Fruit fly (Drosophila melanogaster) whole organism, embryonic: Measurements from ENCODE around the gene Trm7-34.

ENCODE experiments used
- Abd-B ChIP-seq: fragments of 200-800 bp; sonication (Bioruptor generic); optimal IDR thresholded peaks from 2 replicates; lab custom pipeline; 2018; ENCODE audit warnings: missing biosample characterization, mild to moderate bottlenecking, missing genetic modification characterization, moderate library complexity
- BtbVII ChIP-seq: fragments of 200-800 bp; sonication (Bioruptor generic); optimal IDR thresholded peaks from 3 replicates; lab custom pipeline; 2017; ENCODE audit warnings: missing biosample characterization, mild to moderate bottlenecking, missing genetic modification characterization
- CG10321 ChIP-seq: fragments of 200-800 bp; sonication (Bioruptor generic); IDR thresholded peaks from 2 replicates; pipeline ENCODE4 v1.3.6; 2022; ENCODE audit warnings: missing biosample characterization, missing genetic modification characterization
- CG11696 ChIP-seq: fragments of 200-800 bp; sonication (Bioruptor generic); IDR thresholded peaks from 2 replicates; pipeline ENCODE4 v1.3.6; 2022; ENCODE audit warnings: missing biosample characterization, missing genetic modification characterization
- CG12071 ChIP-seq: fragments of 200-800 bp; sonication (Bioruptor generic); optimal IDR thresholded peaks from 3 replicates; lab custom pipeline; 2018; ENCODE audit warnings: missing biosample characterization, mild to moderate bottlenecking, missing genetic modification characterization
- CG12219 ChIP-seq: fragments of 200-800 bp; sonication (Bioruptor generic); optimal IDR thresholded peaks from 3 replicates; lab custom pipeline; 2018; ENCODE audit warnings: missing biosample characterization, mild to moderate bottlenecking, missing genetic modification characterization
- CG14710 ChIP-seq: fragments of 200-800 bp; sonication (Bioruptor generic); optimal IDR thresholded peaks from 3 replicates; lab custom pipeline; 2019; ENCODE audit warnings: missing biosample characterization, mild to moderate bottlenecking, missing genetic modification characterization, moderate library complexity
- CG14965 ChIP-seq: fragments of 200-800 bp; sonication (Bioruptor generic); optimal IDR thresholded peaks from 2 replicates; lab custom pipeline; 2016; ENCODE audit warnings: missing biosample characterization, missing genetic modification characterization, borderline replicate concordance
- CG15514 ChIP-seq: fragments of 200-800 bp; sonication (Bioruptor generic); optimal IDR thresholded peaks from 3 replicates; lab custom pipeline; 2017; ENCODE audit warnings: missing biosample characterization, missing genetic modification characterization, mild to moderate bottlenecking, moderate library complexity, missing genetic modification reagents
- CG2129 ChIP-seq: fragments of 200-800 bp; sonication (Bioruptor generic); IDR thresholded peaks from 2 replicates; pipeline ENCODE4 v1.3.6; 2022; ENCODE audit warnings: missing biosample characterization, missing genetic modification characterization; ENCODE audit not compliant: partially characterized antibody
- CG2712 ChIP-seq: fragments of 200-800 bp; optimal IDR thresholded peaks from 3 replicates; lab custom pipeline; 2019; ENCODE audit warnings: missing biosample characterization, mild to moderate bottlenecking, missing genetic modification characterization, moderate library complexity
- CG2875 ChIP-seq: fragments of 200-800 bp; sonication (Bioruptor generic); optimal IDR thresholded peaks from 2 replicates; lab custom pipeline; 2017; ENCODE audit warnings: missing biosample characterization, mild to moderate bottlenecking, missing genetic modification characterization, missing genetic modification reagents
- CG30020 ChIP-seq: fragments of 200-800 bp; optimal IDR thresholded peaks from 2 replicates; lab custom pipeline; 2019; ENCODE audit warnings: missing biosample characterization, mild to moderate bottlenecking, missing genetic modification characterization, moderate library complexity
- CG32532 ChIP-seq: fragments of 200-800 bp; sonication (Bioruptor generic); IDR thresholded peaks from 2 replicates; pipeline ENCODE4 v1.3.6; 2022; ENCODE audit warnings: missing biosample characterization, missing genetic modification characterization
- CG33213 ChIP-seq: fragments of 200-800 bp; sonication (Bioruptor generic); optimal IDR thresholded peaks from 3 replicates; lab custom pipeline; 2016; ENCODE audit warnings: missing biosample characterization, missing genetic modification characterization
- CG6175 ChIP-seq: fragments of 200-800 bp; sonication (Bioruptor generic); IDR thresholded peaks from 3 replicates; pipeline ENCODE4 v1.3.6; 2022; ENCODE audit warnings: missing biosample characterization, missing genetic modification characterization
- CG8089 ChIP-seq: fragments of 200-800 bp; sonication (Bioruptor generic); optimal IDR thresholded peaks from 3 replicates; lab custom pipeline; 2016; ENCODE audit warnings: missing biosample characterization, missing genetic modification characterization
- CG8388 ChIP-seq: fragments of 200-800 bp; sonication (Bioruptor generic); optimal IDR thresholded peaks from 2 replicates; lab custom pipeline; 2019; ENCODE audit warnings: missing biosample characterization, mild to moderate bottlenecking, missing genetic modification characterization, moderate library complexity
- CG8924 ChIP-seq: fragments of 200-800 bp; optimal IDR thresholded peaks from 3 replicates; lab custom pipeline; 2019; ENCODE audit warnings: missing biosample characterization, mild to moderate bottlenecking, missing genetic modification characterization, moderate library complexity
- CG9609 ChIP-seq: fragments of 200-800 bp; sonication (Bioruptor generic); optimal IDR thresholded peaks from 3 replicates; lab custom pipeline; 2016; ENCODE audit warnings: missing biosample characterization, missing genetic modification characterization
- Dref ChIP-seq: fragments of 200-800 bp; sonication (Bioruptor generic); IDR thresholded peaks from 2 replicates; pipeline ENCODE4 v1.3.6; 2022; ENCODE audit warnings: missing biosample characterization, missing genetic modification characterization
- H2.0 ChIP-seq: fragments of 200-800 bp; sonication (Bioruptor generic); IDR thresholded peaks from 2 replicates; pipeline ENCODE4 v1.3.6; 2022; ENCODE audit warnings: missing biosample characterization, missing genetic modification characterization
- Hr78 ChIP-seq, 2 experiments: fragments of 200-800 bp in 1 of 2; fragments of >200 bp in 1 of 2; sonication (Bioruptor generic) in 1 of 2; optimal IDR thresholded peaks; 2 replicates each; lab custom pipeline; 2017 to 2019; ENCODE audit warnings: missing biosample characterization in 2 of 2, missing genetic modification characterization in 2 of 2, mild to moderate bottlenecking in 1 of 2, moderate library complexity in 1 of 2
- Kr ChIP-seq: fragments of 200-800 bp; sonication (Bioruptor generic); optimal IDR thresholded peaks from 2 replicates; lab custom pipeline; 2017; ENCODE audit warnings: missing biosample characterization, mild to moderate bottlenecking, missing genetic modification characterization
- Lpt ChIP-seq: fragments of >200 bp; optimal IDR thresholded peaks from 2 replicates; lab custom pipeline; 2018; ENCODE audit warnings: missing biosample characterization, missing genetic modification characterization
- MTF-1 ChIP-seq: fragments of 200-800 bp; sonication (Bioruptor generic); optimal IDR thresholded peaks from 2 replicates; lab custom pipeline; 2018; ENCODE audit warnings: missing biosample characterization, mild to moderate bottlenecking, missing genetic modification characterization, borderline replicate concordance
- NFAT ChIP-seq: fragments of 200-800 bp; sonication (Bioruptor generic); IDR thresholded peaks from 2 replicates; pipeline ENCODE4 v1.3.6; 2022; ENCODE audit warnings: missing biosample characterization, missing genetic modification characterization
- Opbp ChIP-seq: fragments of 200-800 bp; sonication (Bioruptor generic); IDR thresholded peaks from 3 replicates; pipeline ENCODE4 v1.3.6; 2022; ENCODE audit warnings: missing biosample characterization, missing genetic modification characterization; ENCODE audit not compliant: partially characterized antibody
- ac ChIP-seq: fragments of 200-800 bp; sonication (Bioruptor generic); optimal IDR thresholded peaks from 3 replicates; lab custom pipeline; 2017; ENCODE audit warnings: missing biosample characterization, mild to moderate bottlenecking, missing genetic modification characterization
- cas ChIP-seq: fragments of 200-800 bp; sonication (Bioruptor generic); IDR thresholded peaks from 2 replicates; pipeline ENCODE4 v1.3.6; 2022; ENCODE audit warnings: missing biosample characterization, missing genetic modification characterization
- crc ChIP-seq: fragments of 200-800 bp; sonication (Bioruptor generic); optimal IDR thresholded peaks from 2 replicates; lab custom pipeline; 2016; ENCODE audit warnings: missing biosample characterization, missing genetic modification characterization
- dpn ChIP-seq, 2 experiments: fragments of 200-800 bp; sonication (Bioruptor generic); optimal IDR thresholded peaks; 3 replicates each; lab custom pipeline; 2016; ENCODE audit warnings: missing biosample characterization in 2 of 2, missing genetic modification characterization in 2 of 2
- emc ChIP-seq: fragments of 200-800 bp; sonication (Bioruptor generic); optimal IDR thresholded peaks from 2 replicates; lab custom pipeline; 2016; ENCODE audit warnings: missing biosample characterization, missing genetic modification characterization
- ftz-f1 ChIP-seq: fragments of 200-800 bp; sonication (Bioruptor generic); optimal IDR thresholded peaks from 2 replicates; lab custom pipeline; 2016; ENCODE audit warnings: missing biosample characterization, missing genetic modification characterization
- gfzf ChIP-seq: fragments of 200-800 bp; sonication (Bioruptor generic); optimal IDR thresholded peaks from 2 replicates; lab custom pipeline; 2016; ENCODE audit warnings: missing biosample characterization, mild to moderate bottlenecking, missing genetic modification characterization, moderate library complexity
- ind ChIP-seq: fragments of 200-800 bp; sonication (Bioruptor generic); optimal IDR thresholded peaks from 3 replicates; lab custom pipeline; 2016; ENCODE audit warnings: missing biosample characterization, missing genetic modification characterization
- maf-S ChIP-seq: fragments of 200-800 bp; sonication (Bioruptor generic); optimal IDR thresholded peaks from 2 replicates; lab custom pipeline; 2016; ENCODE audit warnings: missing biosample characterization, missing genetic modification characterization
- nerfin-2 ChIP-seq: fragments of 200-800 bp; sonication (Bioruptor generic); IDR thresholded peaks from 2 replicates; pipeline ENCODE4 v1.3.6; 2022; ENCODE audit warnings: missing biosample characterization, missing genetic modification characterization; ENCODE audit not compliant: partially characterized antibody
- onecut ChIP-seq: fragments of 200-800 bp; sonication (Bioruptor generic); IDR thresholded peaks from 2 replicates; pipeline ENCODE4 v1.3.6; 2022; ENCODE audit warnings: missing biosample characterization, missing genetic modification characterization
- org-1 ChIP-seq: fragments of 200-800 bp; sonication (Bioruptor generic); optimal IDR thresholded peaks from 2 replicates; lab custom pipeline; 2017; ENCODE audit warnings: missing biosample characterization, missing genetic modification characterization
- pho ChIP-seq: fragments of 200-800 bp; sonication (Bioruptor generic); optimal IDR thresholded peaks from 2 replicates; lab custom pipeline; 2016; ENCODE audit warnings: missing biosample characterization, missing genetic modification characterization
- sens ChIP-seq: fragments of 200-800 bp; sonication (Bioruptor generic); peaks from one replicate; lab custom pipeline; 2016; ENCODE audit warnings: missing biosample characterization, missing genetic modification characterization
- slou ChIP-seq: fragments of 200-800 bp; sonication (Bioruptor generic); optimal IDR thresholded peaks from 3 replicates; lab custom pipeline; 2016; ENCODE audit warnings: missing biosample characterization, missing genetic modification characterization
- stwl ChIP-seq: fragments of 200-800 bp; sonication (Bioruptor generic); optimal IDR thresholded peaks from 3 replicates; lab custom pipeline; 2018; ENCODE audit warnings: missing biosample characterization, mild to moderate bottlenecking, missing genetic modification characterization, moderate library complexity
- unpg ChIP-seq: fragments of 200-800 bp; sonication (Bioruptor generic); optimal IDR thresholded peaks from 3 replicates; lab custom pipeline; 2018; ENCODE audit warnings: missing biosample characterization, mild to moderate bottlenecking, missing genetic modification characterization, moderate library complexity
- yki ChIP-seq: fragments of >200 bp; optimal IDR thresholded peaks from 3 replicates; lab custom pipeline; 2018
- z ChIP-seq: fragments of 200-800 bp; sonication (Bioruptor generic); IDR thresholded peaks from 3 replicates; pipeline ENCODE4 v1.3.6; 2022; ENCODE audit warnings: missing biosample characterization, missing genetic modification characterization
- zen ChIP-seq: fragments of 200-800 bp; sonication (Bioruptor generic); optimal IDR thresholded peaks from 3 replicates; lab custom pipeline; 2018; ENCODE audit warnings: missing biosample characterization, mild to moderate bottlenecking, missing genetic modification characterization, moderate library complexity
- zen2 ChIP-seq: fragments of 200-800 bp; sonication (Bioruptor generic); IDR thresholded peaks from 3 replicates; pipeline ENCODE4 v1.3.6; 2022; ENCODE audit warnings: missing biosample characterization, missing genetic modification characterization; ENCODE audit not compliant: partially characterized antibody

Gene Trm7-34

DNA sequence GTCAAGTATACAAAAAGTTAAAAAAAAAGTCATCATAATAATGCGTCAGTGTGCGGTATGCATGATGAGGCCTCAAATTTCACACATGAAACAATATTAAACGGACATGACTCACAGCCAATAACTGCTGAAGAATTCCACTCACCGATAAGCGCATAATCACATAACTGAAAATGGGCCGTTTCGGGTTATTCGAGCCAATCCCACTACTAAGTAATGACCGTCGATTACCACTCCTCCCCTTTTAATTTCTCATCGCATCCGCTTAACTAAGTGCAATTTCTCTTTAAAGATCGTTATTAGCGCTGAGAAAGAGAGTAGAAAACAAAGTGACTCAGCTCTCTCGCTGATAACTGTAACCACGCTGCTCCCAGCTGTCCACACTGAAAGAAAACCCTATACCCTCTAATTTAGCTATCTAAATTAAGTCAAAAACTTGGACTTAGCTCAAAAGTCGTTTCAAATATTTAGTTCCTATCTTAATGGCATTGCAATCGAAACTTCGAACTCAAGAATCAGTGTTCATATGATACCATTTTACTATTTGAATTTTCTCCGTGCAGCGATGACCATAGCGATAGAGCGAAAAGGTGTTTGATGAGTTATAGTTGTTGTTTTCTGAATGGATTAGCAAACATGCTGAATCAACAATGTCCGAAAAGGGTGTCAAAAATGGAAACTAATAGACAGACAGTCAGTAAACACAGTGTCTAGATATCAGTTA, 20.8 kb downstream of the Trm7-34 start (continued):
- TF ChIP-seq dpn (GFP tag; optimal IDR thresholded peaks at IDR 0.05; lab: Kevin White, UChicago) = peak; percentile 90
- TF ChIP-seq onecut (GFP tag; lab: Robert Waterston, UW) = peak; percentile 74
- peak; percentile 76 for TF ChIP-seq NFAT (GFP tag; lab: Robert Waterston, UW)
- TF ChIP-seq CG11696 (GFP tag; lab: Robert Waterston, UW) = peak; percentile 56
- TF ChIP-seq ind (GFP tag; lab: Kevin White, UChicago) = peak; percentile 50
- TF ChIP-seq stwl (tag; lab: Kevin White, UChicago) = peak; percentile 15
- peak; percentile 87 for TF ChIP-seq CG9609
- peak; percentile 85 for TF ChIP-seq maf-S
- TF ChIP-seq crc (GFP tag; lab: Kevin White, UChicago) = peak; percentile 83
- peak; percentile 86 for TF ChIP-seq pho (GFP tag; lab: Kevin White, UChicago)
- no peak for TF ChIP-seq emc (GFP tag; lab: Kevin White, UChicago)
- TF ChIP-seq ftz-f1 (GFP tag; lab: Kevin White, UChicago) = no peak
- peak; percentile 54 for TF ChIP-seq CG12071 (GFP tag; lab: Kevin White, UChicago)
- peak; percentile 73 for TF ChIP-seq Abd-B (GFP tag; lab: Kevin White, UChicago)
- peak; percentile 74 for TF ChIP-seq slou (GFP tag; lab: Kevin White, UChicago)
- peak; percentile 98 for TF ChIP-seq sens (GFP tag; lab: Kevin White, UChicago)
- TF ChIP-seq unpg (GFP tag; lab: Kevin White, UChicago) = peak; percentile 92
- peak; percentile 83 for TF ChIP-seq CG33213 (GFP tag; lab: Kevin White, UChicago)
- no peak for TF ChIP-seq CG2129
- TF ChIP-seq CG8388 = peak; percentile 89
- peak; percentile 90 for TF ChIP-seq CG12219 (GFP tag; lab: Kevin White, UChicago)
- no peak for TF ChIP-seq Opbp (GFP tag; lab: Robert Waterston, UW)
- peak; percentile 33 for TF ChIP-seq CG30020
- peak; percentile 87 for TF ChIP-seq zen (tag; lab: Kevin White, UChicago)
- no peak for TF ChIP-seq z (GFP tag; lab: Robert Waterston, UW)
- peak; percentile 78 for TF ChIP-seq CG14710
- TF ChIP-seq gfzf = no peak
- peak; percentile 90 for TF ChIP-seq CG8924 (tag; lab: Kevin White, UChicago)
- TF ChIP-seq org-1 (GFP tag; lab: Kevin White, UChicago) = peak; percentile 89
- TF ChIP-seq Dref (GFP tag; lab: Robert Waterston, UW) = no peak
- no peak for TF ChIP-seq yki
- TF ChIP-seq CG15514 (GFP tag; lab: Kevin White, UChicago) = peak; percentile 60
- peak; percentile 89 for TF ChIP-seq MTF-1 (GFP tag; lab: Kevin White, UChicago)
- no peak for TF ChIP-seq zen2 (GFP tag; lab: Robert Waterston, UW)
- TF ChIP-seq CG2712 (tag; lab: Kevin White, UChicago) = peak; percentile 93
- TF ChIP-seq Lpt (GFP tag; lab: Kevin White, UChicago) = no peak
- no peak for TF ChIP-seq nerfin-2
- TF ChIP-seq CG14965 (GFP tag; lab: Kevin White, UChicago) = peak; percentile 66
- TF ChIP-seq CG6175 = peak; percentile 46; the same call in 1 of the 3 replicates
- peak; percentile 89 for TF ChIP-seq CG2875 (GFP tag; lab: Kevin White, UChicago)
- peak; percentile 75 for TF ChIP-seq ac
- TF ChIP-seq Hr78 (GFP tag; optimal IDR thresholded peaks at IDR 0.05; lab: Kevin White, UChicago) = peak in 1 of 2 experiments; percentile 57
- TF ChIP-seq CG10321 = peak; percentile 52
- peak; percentile 91 for TF ChIP-seq CG32532 (GFP tag; lab: Robert Waterston, UW)
- peak; percentile 85 for TF ChIP-seq CG8089 (GFP tag; lab: Kevin White, UChicago)
- peak; percentile 83 for TF ChIP-seq H2.0 (GFP tag; lab: Robert Waterston, UW)
- peak; percentile 86 for TF ChIP-seq BtbVII (GFP tag; lab: Kevin White, UChicago)
- TF ChIP-seq Kr = peak; percentile 25
- TF ChIP-seq cas = peak; percentile 77
